Fruit fly (Drosophila melanogaster) whole organism, adult: Measurements from ENCODE around the gene ppk19.

Experiments used
- CG12768 ChIP-seq: fragments of 200-800 bp; sonication (Bioruptor generic); optimal IDR thresholded peaks from 2 replicates; lab custom pipeline; 2017; ENCODE audit warnings: missing biosample characterization, missing genetic modification characterization, mild to moderate bottlenecking, moderate library complexity, missing genetic modification reagents
- CG14711 ChIP-seq: fragments of 200-800 bp; sonication (Bioruptor generic); optimal IDR thresholded peaks from 2 replicates; lab custom pipeline; 2018; ENCODE audit warnings: missing biosample characterization, mild to moderate bottlenecking, missing genetic modification characterization, moderate library complexity
- CG5204 ChIP-seq: fragments of 200-800 bp; sonication (Bioruptor generic); optimal IDR thresholded peaks from 2 replicates; lab custom pipeline; 2016; ENCODE audit warnings: missing biosample characterization, missing genetic modification characterization
- ovo ChIP-seq: fragments of 200-800 bp; sonication (Bioruptor generic); optimal IDR thresholded peaks from 2 replicates; lab custom pipeline; 2016; ENCODE audit warnings: missing biosample characterization, missing genetic modification characterization

dm6 chr3R:29671060-29671707 is 1.1 kb upstream of the ppk19 start, which contains the start of gene Obp99a:
- TF ChIP-seq CG14711 = no peak
- no peak for TF ChIP-seq CG12768
- no peak for TF ChIP-seq ovo (GFP tag; lab: Kevin White, UChicago)
- TF ChIP-seq CG5204 (GFP tag; lab: Kevin White, UChicago) = no peak
